Fruit fly (Drosophila melanogaster): ENCODE results near the gene CG14000.

The CG14000 gene

DNA sequence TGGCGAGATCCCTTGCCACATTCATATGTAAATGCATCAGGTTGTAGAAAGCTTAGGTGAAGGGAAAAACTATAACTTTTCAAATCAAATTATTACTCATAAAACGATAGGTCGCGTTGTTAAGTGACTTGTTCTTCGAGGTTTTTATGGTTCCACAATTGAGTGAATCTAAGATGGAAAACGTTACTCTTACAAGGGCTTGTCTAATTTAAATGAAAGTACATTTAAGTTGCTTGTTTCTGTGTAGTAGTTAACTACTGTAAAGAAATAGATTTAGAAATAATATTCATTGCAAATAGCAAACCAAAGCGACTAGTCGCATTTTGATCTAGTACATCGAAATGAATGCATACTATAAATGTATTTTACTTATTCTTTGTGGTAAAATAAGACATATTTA is 26.6 kb downstream of the CG14000 start, which contains the start of gene CG44574:
TSS of gene CG44574 (plus strand) at position 301 of the 400 bp plus-strand sequence.
- TF ChIP-seq Hnf4 (GFP tag; optimal IDR thresholded peaks at IDR 0.05): no peak
- TF ChIP-seq Abd-B (GFP tag; optimal IDR thresholded peaks at IDR 0.05): no peak
- TF ChIP-seq h (GFP tag; optimal IDR thresholded peaks at IDR 0.05): no peak
- no peak for TF ChIP-seq OdsH (GFP tag; optimal IDR thresholded peaks at IDR 0.05)
- TF ChIP-seq sv (GFP tag; optimal IDR thresholded peaks at IDR 0.05): no peak
- no peak for TF ChIP-seq Sp1 (GFP tag; optimal IDR thresholded peaks at IDR 0.05)
- no peak for TF ChIP-seq woc (GFP tag; optimal IDR thresholded peaks at IDR 0.05)
- TF ChIP-seq dmrt93B (GFP tag; optimal IDR thresholded peaks at IDR 0.05): no peak
- no peak for TF ChIP-seq rgr (GFP tag; optimal IDR thresholded peaks at IDR 0.05)
- TF ChIP-seq Hr78 (GFP tag; optimal IDR thresholded peaks at IDR 0.05): no peak
- no peak for TF ChIP-seq CrebA (GFP tag; optimal IDR thresholded peaks at IDR 0.05; ENCODE audit: borderline replicate concordance)
- no peak for TF ChIP-seq Dfd (GFP tag; optimal IDR thresholded peaks at IDR 0.05)
- no peak for TF ChIP-seq N (GFP tag; optimal IDR thresholded peaks at IDR 0.05)
- TF ChIP-seq Jra (GFP tag; optimal IDR thresholded peaks at IDR 0.05): no peak
- no peak for TF ChIP-seq ey (GFP tag; optimal IDR thresholded peaks at IDR 0.05)

- TF ChIP-seq CrebA (GFP tag; optimal IDR thresholded peaks at IDR 0.05; ENCODE audit: borderline replicate concordance) (no peak), CG9705 (GFP tag; optimal IDR thresholded peaks at IDR 0.05) (no peak), dsf (GFP tag; optimal IDR thresholded peaks at IDR 0.05; ENCODE audit: borderline replicate concordance) (no peak), HLH106 (tag; optimal IDR thresholded peaks at IDR 0.05) (no peak), lola (GFP tag; optimal IDR thresholded peaks at IDR 0.05) (no peak), h (GFP tag; optimal IDR thresholded peaks at IDR 0.05) (no peak), tai (GFP tag; optimal IDR thresholded peaks at IDR 0.05) (no peak), br (GFP tag; optimal IDR thresholded peaks at IDR 0.05) (no peak), brk (GFP tag; optimal IDR thresholded peaks at IDR 0.05) (no peak), sv (GFP tag; optimal IDR thresholded peaks at IDR 0.05) (no peak)
Measured at dm6 chr2L:5881181-5881580, 28.9 kb downstream of the CG14000 start.

DNA sequence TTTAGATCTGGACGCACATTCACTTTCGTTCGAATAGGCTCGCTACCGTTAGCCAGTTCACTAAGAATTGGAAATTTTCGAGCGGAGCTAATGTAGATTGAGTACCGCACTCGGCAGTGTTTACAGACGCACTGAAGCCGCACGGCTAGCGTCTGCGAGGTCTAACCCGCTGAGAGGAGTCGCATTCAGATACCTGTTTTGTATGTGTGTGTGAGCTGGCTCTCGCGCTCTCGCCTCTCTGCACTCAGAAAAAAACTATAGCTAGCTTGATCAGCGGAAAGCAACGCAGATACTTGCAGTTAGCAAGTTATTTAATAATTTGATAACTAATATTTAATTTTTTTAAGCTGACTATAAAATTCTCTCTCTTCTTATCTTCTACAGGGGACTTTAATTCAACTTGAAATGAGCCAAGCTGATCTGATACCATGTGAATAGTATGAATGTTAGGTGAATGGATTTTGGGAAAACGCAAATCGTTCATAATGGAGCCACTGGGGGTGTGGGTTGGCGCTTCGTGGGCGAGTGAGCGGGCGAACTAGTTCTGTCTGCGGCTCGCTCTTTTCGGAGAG is 30.6 kb downstream of the CG14000 start, which contains the start of gene rau:
TSS of gene rau (minus strand) at position 136 of the 572 bp plus-strand sequence.
- TF ChIP-seq Rel (GFP tag; optimal IDR thresholded peaks at IDR 0.05): no peak
- no peak for TF ChIP-seq Rel (tag; optimal IDR thresholded peaks at IDR 0.05)
- TF ChIP-seq sv (GFP tag; optimal IDR thresholded peaks at IDR 0.05): peak; percentile 51
- TF ChIP-seq Hr78 (GFP tag; optimal IDR thresholded peaks at IDR 0.05): no peak
- TF ChIP-seq sage (GFP tag; optimal IDR thresholded peaks at IDR 0.05): peak; percentile 23
- TF ChIP-seq Myc (optimal IDR thresholded peaks at IDR 0.05): no peak
- peak; percentile 69 for TF ChIP-seq Sp1 (GFP tag; optimal IDR thresholded peaks at IDR 0.05)
- TF ChIP-seq Hr83 (GFP tag; optimal IDR thresholded peaks at IDR 0.05; ENCODE audit: poor library complexity, severe bottlenecking): peak; percentile 32
- peak; percentile 48 for TF ChIP-seq Hnf4 (GFP tag; optimal IDR thresholded peaks at IDR 0.05)
- peak; percentile 72 for TF ChIP-seq HLH106 (tag; optimal IDR thresholded peaks at IDR 0.05)
- TF ChIP-seq Dif (GFP tag; optimal IDR thresholded peaks at IDR 0.05; ENCODE audit: partially characterized antibody): peak; percentile 70
- peak; percentile 52 for TF ChIP-seq fru (GFP tag; optimal IDR thresholded peaks at IDR 0.05)
- peak; percentile 51 for TF ChIP-seq brk (GFP tag; optimal IDR thresholded peaks at IDR 0.05)
- TF ChIP-seq Mio (GFP tag; optimal IDR thresholded peaks at IDR 0.05): no peak
- TF ChIP-seq CrebA (GFP tag; optimal IDR thresholded peaks at IDR 0.05; ENCODE audit: borderline replicate concordance): no peak
- TF ChIP-seq foxo (GFP tag; optimal IDR thresholded peaks at IDR 0.05): peak in 1 of 2 experiments; percentile 59
- TF ChIP-seq Vsx2 (GFP tag; optimal IDR thresholded peaks at IDR 0.05; ENCODE audit: partially characterized antibody): no peak
- TF ChIP-seq h (GFP tag; optimal IDR thresholded peaks at IDR 0.05): peak; percentile 65
- no peak for TF ChIP-seq N (GFP tag; optimal IDR thresholded peaks at IDR 0.05)
- peak; percentile 31 for TF ChIP-seq psq (GFP tag; optimal IDR thresholded peaks at IDR 0.05)
- no peak for TF ChIP-seq Abd-B (GFP tag; optimal IDR thresholded peaks at IDR 0.05)
- no peak for TF ChIP-seq Dfd (GFP tag; optimal IDR thresholded peaks at IDR 0.05)
- no peak for TF ChIP-seq usp (GFP tag; optimal IDR thresholded peaks at IDR 0.05)
- peak; percentile 70 for TF ChIP-seq br (GFP tag; optimal IDR thresholded peaks at IDR 0.05)
- peak; percentile 38 for TF ChIP-seq dmrt93B (GFP tag; optimal IDR thresholded peaks at IDR 0.05)
- TF ChIP-seq jim (GFP tag; optimal IDR thresholded peaks at IDR 0.05): no peak
- TF ChIP-seq ey (GFP tag; optimal IDR thresholded peaks at IDR 0.05): peak; percentile 66
- TF ChIP-seq rgr (GFP tag; optimal IDR thresholded peaks at IDR 0.05): peak; percentile 42
- TF ChIP-seq Jra (GFP tag; optimal IDR thresholded peaks at IDR 0.05): no peak
- TF ChIP-seq tai (GFP tag; optimal IDR thresholded peaks at IDR 0.05): no peak
- peak; percentile 61 for TF ChIP-seq OdsH (GFP tag; optimal IDR thresholded peaks at IDR 0.05)
- no peak for TF ChIP-seq dsf (GFP tag; optimal IDR thresholded peaks at IDR 0.05; ENCODE audit: borderline replicate concordance)
- TF ChIP-seq GATAd (GFP tag; optimal IDR thresholded peaks at IDR 0.05): no peak
- TF ChIP-seq dl (GFP tag; optimal IDR thresholded peaks at IDR 0.05; ENCODE audit: insufficient read depth in 1 of 2, partially characterized antibody in 2 of 2): peak in 1 of 2 experiments; percentile 35
- peak; percentile 54 for TF ChIP-seq CG9705 (GFP tag; optimal IDR thresholded peaks at IDR 0.05)
- no peak for TF ChIP-seq lola (GFP tag; optimal IDR thresholded peaks at IDR 0.05)
- no peak for TF ChIP-seq CG32264 (GFP tag; optimal IDR thresholded peaks at IDR 0.05)
- no peak for TF ChIP-seq pan (optimal IDR thresholded peaks at IDR 0.05)
- TF ChIP-seq woc (GFP tag; optimal IDR thresholded peaks at IDR 0.05): peak; percentile 52

Data from whole organism, wandering third instar larva.